Fruit fly (Drosophila melanogaster) whole organism, prepupa: ENCODE results near the gene CG9986.

ENCODE experiments used
- Blimp-1 ChIP-seq: fragments of 200-800 bp; sonication (Bioruptor generic); optimal IDR thresholded peaks from 3 replicates; lab custom pipeline; 2017; ENCODE audit warnings: missing biosample characterization, missing genetic modification characterization, mild to moderate bottlenecking, moderate library complexity, missing genetic modification reagents
- CG10631 ChIP-seq: fragments of 200-800 bp; sonication (Bioruptor generic); optimal IDR thresholded peaks from 2 replicates; lab custom pipeline; 2016; ENCODE audit warnings: missing biosample characterization, missing genetic modification characterization
- CG10669 ChIP-seq: fragments of 200-800 bp; sonication (Bioruptor generic); optimal IDR thresholded peaks from 3 replicates; lab custom pipeline; 2018; ENCODE audit warnings: missing biosample characterization, mild to moderate bottlenecking, missing genetic modification characterization, moderate library complexity
- CG11294 ChIP-seq: fragments of 200-800 bp; sonication (Bioruptor generic); IDR thresholded peaks from 2 replicates; pipeline ENCODE4 v1.3.6; 2022; ENCODE audit warnings: missing biosample characterization, missing genetic modification characterization
- CG11762 ChIP-seq: fragments of 200-800 bp; sonication (Bioruptor generic); optimal IDR thresholded peaks from 3 replicates; lab custom pipeline; 2016; ENCODE audit warnings: missing biosample characterization, missing genetic modification characterization; ENCODE audit not compliant: insufficient read depth
- CG3032 ChIP-seq: fragments of 200-800 bp; optimal IDR thresholded peaks from 2 replicates; lab custom pipeline; 2019; ENCODE audit warnings: missing biosample characterization, mild to moderate bottlenecking, missing genetic modification characterization, moderate library complexity
- CG32006 ChIP-seq: fragments of 200-800 bp; sonication (Bioruptor generic); optimal IDR thresholded peaks from 3 replicates; lab custom pipeline; 2017; ENCODE audit warnings: missing biosample characterization, mild to moderate bottlenecking, missing genetic modification characterization
- CG34406 ChIP-seq: fragments of 200-800 bp; sonication (Bioruptor generic); optimal IDR thresholded peaks from 3 replicates; lab custom pipeline; 2016; ENCODE audit warnings: missing biosample characterization, missing genetic modification characterization
- CG3919 ChIP-seq: fragments of 200-800 bp; sonication (Bioruptor generic); optimal IDR thresholded peaks from 3 replicates; lab custom pipeline; 2016; ENCODE audit warnings: missing biosample characterization, missing genetic modification characterization
- CG6163 ChIP-seq: fragments of 200-800 bp; sonication (Bioruptor generic); IDR thresholded peaks from 3 replicates; pipeline ENCODE4 v1.3.6; 2022; ENCODE audit warnings: missing biosample characterization, missing genetic modification characterization
- CG6276 ChIP-seq: fragments of 200-800 bp; sonication (Bioruptor generic); optimal IDR thresholded peaks from 2 replicates; lab custom pipeline; 2017; ENCODE audit warnings: missing biosample characterization, mild to moderate bottlenecking, missing genetic modification characterization
- CG6792 ChIP-seq: fragments of 200-800 bp; sonication (Bioruptor generic); optimal IDR thresholded peaks from 3 replicates; lab custom pipeline; 2016; ENCODE audit warnings: missing biosample characterization, missing genetic modification characterization
- CG6808 ChIP-seq: fragments of 200-800 bp; sonication (Bioruptor generic); optimal IDR thresholded peaks from 3 replicates; lab custom pipeline; 2017; ENCODE audit warnings: missing biosample characterization, missing genetic modification characterization, mild to moderate bottlenecking, moderate library complexity, missing genetic modification reagents
- CG8319 ChIP-seq: fragments of 200-800 bp; sonication (Bioruptor generic); optimal IDR thresholded peaks from 3 replicates; lab custom pipeline; 2016; ENCODE audit warnings: missing biosample characterization, missing genetic modification characterization
- CG8632 ChIP-seq: fragments of 200-800 bp; sonication (Bioruptor generic); optimal IDR thresholded peaks from 3 replicates; lab custom pipeline; 2016; ENCODE audit warnings: missing biosample characterization, missing genetic modification characterization
- Eip75B ChIP-seq: fragments of 200-800 bp; sonication (Bioruptor generic); optimal IDR thresholded peaks from 3 replicates; lab custom pipeline; 2016; ENCODE audit warnings: missing biosample characterization, missing genetic modification characterization
- Eip78C ChIP-seq: fragments of 200-800 bp; sonication (Bioruptor generic); peaks from one replicate; lab custom pipeline; 2016; ENCODE audit warnings: missing biosample characterization, missing genetic modification characterization
- Eip93F ChIP-seq: fragments of 200-800 bp; sonication (Bioruptor generic); optimal IDR thresholded peaks from 2 replicates; lab custom pipeline; 2016; ENCODE audit warnings: missing biosample characterization, mild to moderate bottlenecking, missing genetic modification characterization
- Ets21C ChIP-seq: fragments of 200-800 bp; sonication (Bioruptor generic); optimal IDR thresholded peaks from 3 replicates; lab custom pipeline; 2016; ENCODE audit warnings: missing biosample characterization, missing genetic modification characterization
- Hr38 ChIP-seq: sonication (Bioruptor generic); optimal IDR thresholded peaks from 2 replicates; lab custom pipeline; 2016; ENCODE audit warnings: missing biosample characterization, missing genetic modification characterization
- Hr39 ChIP-seq: fragments of 200-800 bp; sonication (Bioruptor generic); optimal IDR thresholded peaks from 2 replicates; lab custom pipeline; 2016; ENCODE audit warnings: missing biosample characterization, missing genetic modification characterization
- Met ChIP-seq: fragments of 200-800 bp; sonication (Bioruptor generic); optimal IDR thresholded peaks from 3 replicates; lab custom pipeline; 2016; ENCODE audit warnings: missing biosample characterization, missing genetic modification characterization
- OdsH ChIP-seq: fragments of 200-800 bp; sonication (Bioruptor generic); optimal IDR thresholded peaks from 3 replicates; lab custom pipeline; 2016; ENCODE audit warnings: missing biosample characterization, missing genetic modification characterization
- Smox ChIP-seq: fragments of 200-800 bp; sonication (Bioruptor generic); optimal IDR thresholded peaks from 3 replicates; lab custom pipeline; 2016; ENCODE audit warnings: missing biosample characterization, missing genetic modification characterization
- Sox102F ChIP-seq: fragments of 200-800 bp; sonication (Bioruptor generic); optimal IDR thresholded peaks from 2 replicates; lab custom pipeline; 2016; ENCODE audit warnings: missing biosample characterization, mild to moderate bottlenecking, missing genetic modification characterization
- Sox14 ChIP-seq: fragments of 200-800 bp; sonication (Bioruptor generic); optimal IDR thresholded peaks from 3 replicates; lab custom pipeline; 2016; ENCODE audit warnings: missing biosample characterization, missing genetic modification characterization
- Sox15 ChIP-seq: fragments of 200-800 bp; sonication (Bioruptor generic); optimal IDR thresholded peaks from 3 replicates; lab custom pipeline; 2016; ENCODE audit warnings: missing biosample characterization, missing genetic modification characterization
- achi ChIP-seq: fragments of 200-800 bp; sonication (Bioruptor generic); optimal IDR thresholded peaks from 3 replicates; lab custom pipeline; 2016; ENCODE audit warnings: missing biosample characterization, missing genetic modification characterization
- acj6 ChIP-seq: fragments of 200-800 bp; sonication (Bioruptor generic); optimal IDR thresholded peaks from 3 replicates; lab custom pipeline; 2016; ENCODE audit warnings: missing biosample characterization, missing genetic modification characterization
- cyc ChIP-seq: fragments of 200-800 bp; sonication (Bioruptor generic); optimal IDR thresholded peaks from 3 replicates; lab custom pipeline; 2016; ENCODE audit warnings: missing biosample characterization, missing genetic modification characterization
- dac ChIP-seq: fragments of 200-800 bp; sonication (Bioruptor generic); optimal IDR thresholded peaks from 2 replicates; lab custom pipeline; 2017; ENCODE audit warnings: missing biosample characterization, mild to moderate bottlenecking, missing genetic modification characterization
- eg ChIP-seq: fragments of 200-800 bp; sonication (Bioruptor generic); IDR thresholded peaks from 3 replicates; pipeline ENCODE4 v1.3.6; 2022; ENCODE audit warnings: missing biosample characterization, missing genetic modification characterization
- fd59A ChIP-seq: fragments of 200-800 bp; sonication (Bioruptor generic); optimal IDR thresholded peaks from 2 replicates; lab custom pipeline; 2017; ENCODE audit warnings: missing biosample characterization, mild to moderate bottlenecking, missing genetic modification characterization, missing genetic modification reagents
- fkh ChIP-seq: fragments of 200-800 bp; sonication (Bioruptor generic); optimal IDR thresholded peaks from 3 replicates; lab custom pipeline; 2017; ENCODE audit warnings: missing biosample characterization, mild to moderate bottlenecking, missing genetic modification characterization, moderate library complexity
- lz ChIP-seq: fragments of 200-800 bp; sonication (Bioruptor generic); optimal IDR thresholded peaks from 3 replicates; lab custom pipeline; 2016; ENCODE audit warnings: missing biosample characterization, missing genetic modification characterization
- net ChIP-seq: fragments of 200-800 bp; sonication (Bioruptor generic); optimal IDR thresholded peaks from 3 replicates; lab custom pipeline; 2016; ENCODE audit warnings: missing biosample characterization, missing genetic modification characterization
- salr ChIP-seq, 2 experiments: fragments of 200-800 bp; sonication (Bioruptor generic); optimal IDR thresholded peaks; 3 replicates each; lab custom pipeline; 2016 to 2018; ENCODE audit warnings: missing biosample characterization in 2 of 2, missing genetic modification characterization in 2 of 2, mild to moderate bottlenecking in 1 of 2
- ss ChIP-seq, 2 experiments: fragments of 200-800 bp; sonication (Bioruptor generic); optimal IDR thresholded peaks; 2 replicates in 1 of 2; 3 replicates in 1 of 2; lab custom pipeline; 2017 to 2018; ENCODE audit warnings: mild to moderate bottlenecking in 2 of 2, missing biosample characterization in 2 of 2, missing genetic modification characterization in 2 of 2, moderate library complexity in 1 of 2
- topi ChIP-seq: fragments of 200-800 bp; sonication (Bioruptor generic); optimal IDR thresholded peaks from 3 replicates; lab custom pipeline; 2016; ENCODE audit warnings: missing biosample characterization, missing genetic modification characterization

The CG9986 gene

DNA sequence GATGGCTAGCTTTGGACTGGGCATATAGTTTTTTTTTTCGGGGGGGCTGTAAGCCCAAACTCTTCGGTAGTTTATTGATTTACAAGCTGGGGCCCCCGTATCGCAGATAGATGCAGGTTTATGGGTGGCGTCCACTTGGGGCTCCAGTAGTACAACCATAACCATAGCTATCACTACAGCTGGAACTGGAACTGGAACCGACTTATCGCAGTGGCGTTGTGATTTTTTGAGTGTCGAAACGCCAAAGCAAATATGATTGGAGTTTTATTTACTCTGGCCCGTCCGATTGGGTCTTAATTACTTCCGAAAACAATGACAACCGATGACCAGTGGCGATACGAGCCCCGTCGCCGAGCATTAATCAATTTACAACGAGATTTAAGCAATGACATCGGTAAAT, 15.4 kb upstream of the CG9986 start:
- TF ChIP-seq CG3919 (GFP tag; lab: Kevin White, UChicago) (no peak), fkh (peak; percentile 100)

dm6 chr3R:28594900-28595299, 11.0 kb upstream of the CG9986 start:
- TF ChIP-seq CG10669 (GFP tag; lab: Kevin White, UChicago) = no peak
- no peak for TF ChIP-seq fd59A (GFP tag; lab: Kevin White, UChicago)
- TF ChIP-seq Sox15 (GFP tag; lab: Kevin White, UChicago) = no peak

DNA sequence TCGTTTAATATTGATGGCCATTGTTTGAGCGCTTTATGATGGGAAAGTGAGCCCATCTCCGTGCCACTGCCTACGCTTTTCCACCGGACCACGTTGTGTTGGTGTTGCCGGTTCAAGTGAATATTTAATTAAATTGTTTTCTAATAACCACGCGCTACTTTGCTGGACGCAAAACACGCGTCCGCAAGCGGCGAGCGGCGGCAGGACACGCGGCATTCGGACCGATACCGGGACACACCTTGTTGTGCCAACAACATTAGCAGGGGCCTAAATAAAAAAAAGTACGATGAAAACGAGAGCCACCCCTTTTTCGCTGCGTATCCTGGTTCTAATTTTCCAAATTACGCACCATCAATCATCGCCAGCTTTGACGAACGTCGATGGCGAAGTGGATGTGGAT, 10.0 kb upstream of the CG9986 start:
- TF ChIP-seq Eip78C (GFP tag; lab: Kevin White, UChicago) (no peak), fkh (peak; percentile 16)

DNA sequence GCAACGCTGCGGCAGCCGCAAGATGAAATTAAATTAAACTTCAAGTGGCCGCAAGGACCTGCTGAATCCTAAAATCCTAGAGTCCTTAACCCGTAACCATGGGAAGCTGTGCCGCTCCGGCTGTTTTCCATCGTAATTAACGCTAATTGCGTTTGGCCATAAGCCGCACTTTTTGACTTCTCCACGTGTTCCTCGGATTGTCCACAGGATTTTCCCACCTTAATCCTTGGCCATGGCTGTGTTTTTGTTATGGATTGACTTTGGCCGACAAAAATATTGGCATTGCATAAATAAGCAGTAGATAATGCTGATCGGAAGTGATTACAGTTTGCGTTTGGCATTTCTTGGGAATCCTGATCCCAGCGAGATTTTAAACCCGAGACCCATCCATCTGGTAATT, 9.5 kb upstream of the CG9986 start:
- no peak for TF ChIP-seq Hr38
- no peak for TF ChIP-seq acj6
- no peak for TF ChIP-seq eg (GFP tag; lab: Robert Waterston, UW)
- TF ChIP-seq CG6808 (GFP tag; lab: Kevin White, UChicago) = no peak
- TF ChIP-seq dac (GFP tag; lab: Kevin White, UChicago) = no peak
- no peak for TF ChIP-seq Sox102F (GFP tag; lab: Kevin White, UChicago)
- no peak for TF ChIP-seq CG8319
- TF ChIP-seq Blimp-1 (GFP tag; lab: Kevin White, UChicago) = no peak
- TF ChIP-seq Hr39 (GFP tag; lab: Kevin White, UChicago) = no peak
- no peak for TF ChIP-seq Eip75B (GFP tag; lab: Kevin White, UChicago)
- no peak for TF ChIP-seq ss (GFP tag; optimal IDR thresholded peaks at IDR 0.05; lab: Kevin White, UChicago)
- TF ChIP-seq Smox (GFP tag; lab: Kevin White, UChicago) = no peak
- TF ChIP-seq Eip93F = no peak

- TF ChIP-seq Eip78C (GFP tag; lab: Kevin White, UChicago) (no peak), fkh (peak; percentile 99)
Observed at dm6 chr3R:28597527-28597926, 8.4 kb upstream of the CG9986 start.

DNA sequence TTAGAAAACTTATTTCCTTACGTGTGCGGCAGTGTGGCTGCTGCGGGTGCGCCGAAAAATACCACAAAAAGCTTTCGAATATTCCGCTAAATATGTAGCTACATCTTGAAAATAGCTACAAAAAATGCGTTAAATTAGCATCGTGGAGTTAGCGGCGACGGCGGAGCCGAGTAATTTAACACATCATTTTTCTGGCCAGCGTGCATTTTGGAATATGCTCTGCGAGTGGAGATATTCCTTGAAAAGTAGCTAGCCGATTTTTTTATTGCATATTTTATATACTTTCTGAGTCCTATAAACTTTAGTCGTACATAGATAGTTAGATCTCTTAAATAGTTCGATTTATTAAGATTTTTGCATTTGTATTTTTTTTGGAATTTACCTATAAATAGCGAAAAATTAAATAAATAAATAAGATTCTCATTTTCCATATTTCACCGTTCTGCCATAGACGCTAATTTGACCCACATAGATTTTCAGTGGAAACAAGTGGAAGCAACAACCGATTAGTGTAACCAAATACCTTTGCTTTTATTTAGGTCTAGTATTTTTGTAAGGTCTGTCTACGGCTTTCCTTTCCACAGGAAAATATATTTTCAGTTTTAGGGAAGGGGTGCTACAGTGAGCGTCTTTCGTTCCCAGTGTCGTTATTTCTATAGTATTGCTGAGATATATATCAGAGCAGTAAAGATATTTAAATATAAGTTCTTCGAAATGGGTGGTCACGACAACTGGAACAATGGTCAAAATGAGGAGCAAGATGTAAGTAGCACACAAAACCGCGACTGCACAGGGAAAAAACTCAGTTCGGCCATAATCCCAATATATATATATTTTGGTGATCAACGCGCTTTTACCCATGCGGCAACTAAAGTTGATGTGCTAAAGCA, 6.4 kb upstream of the CG9986 start, which contains the start of the genes Noa36 and Hrb98DE:
TSS of gene Noa36 (minus strand) at position 51 of the 890 bp plus-strand sequence.
TSS of gene Hrb98DE (plus strand) at position 597 of the 890 bp plus-strand sequence.
- TF ChIP-seq OdsH (GFP tag; lab: Kevin White, UChicago) (peak; percentile 27), cyc (GFP tag; lab: Kevin White, UChicago) (peak; percentile 29), CG11762 (no peak), eg (GFP tag; lab: Robert Waterston, UW) (peak; percentile 53; the same call in 2 of the 3 replicates), salr (GFP tag; optimal IDR thresholded peaks at IDR 0.05; lab: Kevin White, UChicago) (no peak), Ets21C (GFP tag; lab: Kevin White, UChicago) (peak; percentile 48), acj6 (no peak), CG3032 (peak; percentile 36), lz (peak; percentile 11), CG32006 (GFP tag; lab: Kevin White, UChicago) (no peak), Smox (GFP tag; lab: Kevin White, UChicago) (peak; percentile 39), net (GFP tag; lab: Kevin White, UChicago) (no peak), CG11294 (GFP tag; lab: Robert Waterston, UW) (no peak), CG10631 (peak; percentile 48), Blimp-1 (GFP tag; lab: Kevin White, UChicago) (peak; percentile 23), CG34406 (no peak), Eip93F (no peak), topi (peak; percentile 27), Eip75B (GFP tag; lab: Kevin White, UChicago) (peak; percentile 32), Hr39 (GFP tag; lab: Kevin White, UChicago) (peak; percentile 47), Eip78C (GFP tag; lab: Kevin White, UChicago) (peak; percentile 36), Sox14 (peak; percentile 5), CG6276 (GFP tag; lab: Kevin White, UChicago) (no peak), CG8632 (GFP tag; lab: Kevin White, UChicago) (no peak), CG3919 (GFP tag; lab: Kevin White, UChicago) (peak; percentile 44), CG6792 (GFP tag; lab: Kevin White, UChicago) (no peak), achi (GFP tag; lab: Kevin White, UChicago) (peak; percentile 19), CG6163 (no peak), Met (GFP tag; lab: Kevin White, UChicago) (peak; percentile 45), fkh (peak; percentile 18)
